Worm (Caenorhabditis elegans) whole organism, young adult: ENCODE measurements around the gene cutl-25.
A peak's percentile ranks its signal among the peaks of the same experiment; 100 is the strongest.

Experiments used
- B0035.1 ChIP-seq: sonication (generic microtip); optimal IDR thresholded peaks from 2 replicates; lab custom pipeline; 2016; ENCODE audit warnings: missing genetic modification characterization, mild to moderate bottlenecking, missing compliant biosample characterization, missing genotype, missing genetic modification reagents
- F22D6.2 ChIP-seq: sonication (generic microtip); optimal IDR thresholded peaks from 2 replicates; lab custom pipeline; 2016; ENCODE audit warnings: mild to moderate bottlenecking, missing genetic modification characterization, missing compliant biosample characterization
- T26A5.8 ChIP-seq: sonication (generic microtip); optimal IDR thresholded peaks from 2 replicates; lab custom pipeline; 2016; ENCODE audit warnings: missing genetic modification characterization, missing compliant biosample characterization
- Y53F4B.3 ChIP-seq: fragments of 200-800 bp; sonication (Bioruptor generic); IDR thresholded peaks from 2 replicates; pipeline ENCODE4 v1.3.6; 2022; ENCODE audit warnings: missing genetic modification reagents, missing genetic modification characterization, missing compliant biosample characterization
- Y53G8AR.9 ChIP-seq: fragments of 200-800 bp; sonication (Bioruptor generic); conservative IDR thresholded peaks from 2 replicates; pipeline ENCODE4 v1.3.6; 2022; ENCODE audit warnings: missing genetic modification reagents, missing genetic modification characterization, missing compliant biosample characterization
- Y79H2A.3 ChIP-seq: fragments of 200-800 bp; sonication (Bioruptor generic); conservative IDR thresholded peaks from 2 replicates; pipeline ENCODE4 v1.3.6; 2022; ENCODE audit warnings: missing genetic modification reagents, missing genetic modification characterization, missing compliant biosample characterization
- attf-6 ChIP-seq: fragments of 200-800 bp; sonication (Bioruptor generic); IDR thresholded peaks from 2 replicates; pipeline ENCODE4 v1.3.6; 2022; ENCODE audit warnings: missing genetic modification reagents, missing genetic modification characterization, missing compliant biosample characterization
- bed-1 ChIP-seq: fragments of 200-800 bp; sonication (Bioruptor generic); IDR thresholded peaks from 2 replicates; pipeline ENCODE4 v1.3.6; 2022; ENCODE audit warnings: missing genetic modification reagents, missing genetic modification characterization, missing compliant biosample characterization
- ccch-3 ChIP-seq: fragments of 200-800 bp; sonication (Bioruptor generic); optimal IDR thresholded peaks from 2 replicates; lab custom pipeline; 2018; ENCODE audit warnings: mild to moderate bottlenecking, missing genetic modification characterization, missing compliant biosample characterization
- ceh-27 ChIP-seq: fragments of 200-800 bp; sonication (Bioruptor generic); optimal IDR thresholded peaks from 2 replicates; lab custom pipeline; 2018; ENCODE audit warnings: mild to moderate bottlenecking, missing genetic modification characterization, moderate library complexity, missing compliant biosample characterization
- ceh-91 ChIP-seq: fragments of 200-800 bp; sonication (Bioruptor generic); IDR thresholded peaks from 2 replicates; pipeline ENCODE4 v1.3.6; 2022; ENCODE audit warnings: missing genetic modification reagents, missing genetic modification characterization, missing compliant biosample characterization
- chd-7 ChIP-seq: sonication (generic microtip); optimal IDR thresholded peaks from 2 replicates; lab custom pipeline; 2016; ENCODE audit warnings: mild to moderate bottlenecking, missing genetic modification characterization, moderate library complexity, missing compliant biosample characterization
- him-1 ChIP-seq: sonication (generic microtip); optimal IDR thresholded peaks from 2 replicates; lab custom pipeline; 2016; ENCODE audit warnings: missing genotype, missing genetic modification reagents, missing genetic modification characterization, missing compliant biosample characterization
- lag-1 ChIP-seq: fragments of 200-800 bp; sonication (Bioruptor generic); IDR thresholded peaks from 2 replicates; pipeline ENCODE4 v1.3.6; 2022; ENCODE audit warnings: missing genetic modification reagents, missing genetic modification characterization, missing compliant biosample characterization
- madf-10 ChIP-seq: sonication (generic microtip); optimal IDR thresholded peaks from 2 replicates; lab custom pipeline; 2016; ENCODE audit warnings: mild to moderate bottlenecking, missing genetic modification characterization, missing compliant biosample characterization
- madf-3 ChIP-seq: fragments of 200-800 bp; sonication (Bioruptor generic); IDR thresholded peaks from 2 replicates; pipeline ENCODE4 v1.3.6; 2022; ENCODE audit warnings: missing genetic modification reagents, missing genetic modification characterization, missing compliant biosample characterization
- mel-28 ChIP-seq: sonication (generic microtip); optimal IDR thresholded peaks from 2 replicates; lab custom pipeline; 2016; ENCODE audit warnings: borderline replicate concordance, mild to moderate bottlenecking, missing genetic modification characterization, missing compliant biosample characterization
- rcor-1 ChIP-seq: fragments of 200-800 bp; sonication (Bioruptor generic); IDR thresholded peaks from 2 replicates; pipeline ENCODE4 v1.3.6; 2022; ENCODE audit warnings: missing genetic modification reagents, missing genetic modification characterization, missing compliant biosample characterization
- xnd-1 ChIP-seq: sonication (generic microtip); optimal IDR thresholded peaks from 2 replicates; lab custom pipeline; 2016; ENCODE audit warnings: missing genotype, missing genetic modification reagents, missing genetic modification characterization, missing compliant biosample characterization
- ztf-3 ChIP-seq: fragments of 200-800 bp; sonication (Bioruptor generic); optimal IDR thresholded peaks from 2 replicates; lab custom pipeline; 2018; ENCODE audit warnings: mild to moderate bottlenecking, missing genetic modification characterization, missing compliant biosample characterization

The cutl-25 gene

ce11 chrIII:3011644-3012043 lies 35.3 kb downstream of the cutl-25 start:
- 0 out of 2 replicates have a peak, but pooled peaks have one; percentile 57 for TF ChIP-seq bed-1
- TF ChIP-seq, all 124 proteins: peak for 1; not testable (repeated sequence) for 123

ce11 chrIII:2995288-2995687 lies 51.7 kb downstream of the cutl-25 start:
- TF ChIP-seq attf-6 (no peak), ceh-91 (no peak), madf-10 (tag; lab: Kevin White, UChicago) (no peak), ceh-27 (GFP tag; lab: Kevin White, UChicago) (no peak), ztf-3 (no peak), Y53G8AR.9 (GFP tag; lab: Robert Waterston, UW) (no peak), B0035.1 (tag; lab: Kevin White, UChicago) (no peak), lag-1 (GFP tag; lab: Robert Waterston, UW) (no peak), Y79H2A.3 (GFP tag; lab: Robert Waterston, UW) (no peak), mel-28 (no peak), xnd-1 (tag; lab: Kevin White, UChicago) (no peak), rcor-1 (GFP tag; lab: Robert Waterston, UW) (no peak), F22D6.2 (tag; lab: Kevin White, UChicago) (no peak), madf-3 (no peak), T26A5.8 (tag; lab: Kevin White, UChicago) (no peak), chd-7 (tag; lab: Kevin White, UChicago) (no peak), ccch-3 (no peak)

- TF ChIP-seq him-1 (tag; lab: Kevin White, UChicago), result peak; percentile 1
- TF ChIP-seq Y53F4B.3 (GFP tag; lab: Robert Waterston, UW), result no peak
- TF ChIP-seq, all 124 proteins: peak for 1
Observed at ce11 chrIII:2993963-2994362, 53.0 kb downstream of the cutl-25 start.
